Worm (Caenorhabditis elegans) whole organism, L4/young adult: Measurements from ENCODE around the gene F47C12.8.

Experiments
- W03F9.2 ChIP-seq: fragments of 150-350 bp; optimal IDR thresholded peaks from 2 replicates; lab custom pipeline; 2014; ENCODE audit warnings: missing biosample characterization, missing genetic modification characterization
- him-1 ChIP-seq: sonication (generic microtip); optimal IDR thresholded peaks from 2 replicates; lab custom pipeline; 2016; ENCODE audit warnings: missing genotype, missing genetic modification reagents, missing genetic modification characterization, missing compliant biosample characterization

ce11 chrIV:3998517-3998916 is at the start of gene F47C12.8:
- TF ChIP-seq W03F9.2 (tag; lab: Kevin White, UChicago) = no peak
- no peak for TF ChIP-seq him-1 (tag; lab: Kevin White, UChicago)
